Fruit fly (Drosophila melanogaster) whole organism, embryonic: ENCODE measurements around the gene Myo31DF.

ENCODE experiments used
- Aef1 ChIP-seq: fragments of 200-800 bp; sonication (Bioruptor generic); IDR thresholded peaks from 3 replicates; pipeline ENCODE4 v1.3.6; 2022; ENCODE audit warnings: missing biosample characterization, missing genetic modification characterization
- Atf6 ChIP-seq: fragments of 200-800 bp; sonication (Bioruptor generic); IDR thresholded peaks from 2 replicates; pipeline ENCODE4 v1.3.6; 2022; ENCODE audit warnings: missing biosample characterization, missing genetic modification characterization
- CG10267 ChIP-seq: fragments of 200-800 bp; sonication (Bioruptor generic); optimal IDR thresholded peaks from 2 replicates; lab custom pipeline; 2018; ENCODE audit warnings: missing biosample characterization, mild to moderate bottlenecking, missing genetic modification characterization, moderate library complexity
- CG10654 ChIP-seq: fragments of 200-800 bp; sonication (Bioruptor generic); optimal IDR thresholded peaks from 2 replicates; lab custom pipeline; 2016; ENCODE audit warnings: missing biosample characterization, missing genetic modification characterization
- CG11723 ChIP-seq: fragments of 200-800 bp; sonication (Bioruptor generic); optimal IDR thresholded peaks from 2 replicates; lab custom pipeline; 2017; ENCODE audit warnings: missing biosample characterization, mild to moderate bottlenecking, missing genetic modification characterization
- CG12071 ChIP-seq: fragments of 200-800 bp; sonication (Bioruptor generic); optimal IDR thresholded peaks from 3 replicates; lab custom pipeline; 2018; ENCODE audit warnings: missing biosample characterization, mild to moderate bottlenecking, missing genetic modification characterization
- CG14667 ChIP-seq: fragments of 200-800 bp; sonication (Bioruptor generic); IDR thresholded peaks from 2 replicates; pipeline ENCODE4 v1.3.6; 2022; ENCODE audit warnings: missing biosample characterization, missing genetic modification characterization
- CG15073 ChIP-seq: fragments of 200-800 bp; sonication (Bioruptor generic); optimal IDR thresholded peaks from 2 replicates; lab custom pipeline; 2016; ENCODE audit warnings: missing biosample characterization, missing genetic modification characterization
- CG15479 ChIP-seq: fragments of 200-800 bp; sonication (Bioruptor generic); optimal IDR thresholded peaks from 3 replicates; lab custom pipeline; 2019; ENCODE audit warnings: missing biosample characterization, mild to moderate bottlenecking, missing genetic modification characterization, moderate library complexity
- CG15696 ChIP-seq: fragments of 200-800 bp; sonication (Bioruptor generic); optimal IDR thresholded peaks from 2 replicates; lab custom pipeline; 2019; ENCODE audit warnings: missing biosample characterization, mild to moderate bottlenecking, missing genetic modification characterization, moderate library complexity
- CG17359 ChIP-seq: fragments of 200-800 bp; sonication (Bioruptor generic); optimal IDR thresholded peaks from 3 replicates; lab custom pipeline; 2018; ENCODE audit warnings: missing biosample characterization, mild to moderate bottlenecking, missing genetic modification characterization, moderate library complexity
- CG1832 ChIP-seq: fragments of 200-800 bp; sonication (Bioruptor generic); optimal IDR thresholded peaks from 2 replicates; lab custom pipeline; 2017; ENCODE audit warnings: missing biosample characterization, mild to moderate bottlenecking, missing genetic modification characterization, inconsistent platforms
- CG18599 ChIP-seq: fragments of 200-800 bp; sonication (Bioruptor generic); optimal IDR thresholded peaks from 3 replicates; lab custom pipeline; 2017; ENCODE audit warnings: missing biosample characterization, missing genetic modification characterization, mild to moderate bottlenecking, moderate library complexity, missing genetic modification reagents
- CG2120 ChIP-seq: fragments of 200-800 bp; sonication (Bioruptor generic); optimal IDR thresholded peaks from 3 replicates; lab custom pipeline; 2016; ENCODE audit warnings: missing biosample characterization, missing genetic modification characterization
- CG2129 ChIP-seq: fragments of 200-800 bp; sonication (Bioruptor generic); IDR thresholded peaks from 2 replicates; pipeline ENCODE4 v1.3.6; 2022; ENCODE audit warnings: missing biosample characterization, missing genetic modification characterization; ENCODE audit not compliant: partially characterized antibody
- CG2202 ChIP-seq: fragments of 200-800 bp; sonication (Bioruptor generic); optimal IDR thresholded peaks from 2 replicates; lab custom pipeline; 2018; ENCODE audit warnings: missing biosample characterization, mild to moderate bottlenecking, missing genetic modification characterization
- CG2712 ChIP-seq: fragments of 200-800 bp; optimal IDR thresholded peaks from 3 replicates; lab custom pipeline; 2019; ENCODE audit warnings: missing biosample characterization, mild to moderate bottlenecking, missing genetic modification characterization, moderate library complexity
- CG3163 ChIP-seq: fragments of 200-800 bp; sonication (Bioruptor generic); optimal IDR thresholded peaks from 3 replicates; lab custom pipeline; 2016; ENCODE audit warnings: missing biosample characterization, missing genetic modification characterization
- CG3281 ChIP-seq: fragments of 200-800 bp; sonication (Bioruptor generic); optimal IDR thresholded peaks from 3 replicates; lab custom pipeline; 2017; ENCODE audit warnings: missing biosample characterization, mild to moderate bottlenecking, missing genetic modification characterization
- CG8924 ChIP-seq: fragments of 200-800 bp; optimal IDR thresholded peaks from 3 replicates; lab custom pipeline; 2019; ENCODE audit warnings: missing biosample characterization, mild to moderate bottlenecking, missing genetic modification characterization, moderate library complexity
- CG9727 ChIP-seq: fragments of 200-800 bp; sonication (Bioruptor generic); optimal IDR thresholded peaks from 3 replicates; lab custom pipeline; 2017; ENCODE audit warnings: missing biosample characterization, mild to moderate bottlenecking, missing genetic modification characterization
- CG9817 ChIP-seq: fragments of 200-800 bp; sonication (Bioruptor generic); optimal IDR thresholded peaks from 2 replicates; lab custom pipeline; 2018; ENCODE audit warnings: missing biosample characterization, mild to moderate bottlenecking, missing genetic modification characterization, moderate library complexity
- D ChIP-seq, 2 experiments: fragments of 200-800 bp in 1 of 2; fragments of >200 bp in 1 of 2; sonication (Bioruptor generic) in 1 of 2; optimal IDR thresholded peaks; 2 replicates in 1 of 2; 3 replicates in 1 of 2; lab custom pipeline; 2017; ENCODE audit warnings: mild to moderate bottlenecking in 1 of 2, missing biosample characterization in 1 of 2, missing genetic modification characterization in 1 of 2, missing genetic modification reagents in 1 of 2
- Dad ChIP-seq: fragments of 200-800 bp; sonication (Bioruptor generic); optimal IDR thresholded peaks from 3 replicates; lab custom pipeline; 2016; ENCODE audit warnings: missing biosample characterization, missing genetic modification characterization
- Dbx ChIP-seq: fragments of 200-800 bp; sonication (Bioruptor generic); IDR thresholded peaks from 3 replicates; pipeline ENCODE4 v1.3.6; 2022; ENCODE audit warnings: missing biosample characterization, missing genetic modification characterization
- Ets65A ChIP-seq: fragments of 200-800 bp; sonication (Bioruptor generic); peaks from one replicate; lab custom pipeline; 2016; ENCODE audit warnings: missing biosample characterization, missing genetic modification characterization
- HLH54F ChIP-seq: fragments of 200-800 bp; sonication (Bioruptor generic); optimal IDR thresholded peaks from 3 replicates; lab custom pipeline; 2016; ENCODE audit warnings: missing biosample characterization, missing genetic modification characterization
- HmgZ ChIP-seq: fragments of 200-800 bp; sonication (Bioruptor generic); optimal IDR thresholded peaks from 2 replicates; lab custom pipeline; 2018; ENCODE audit warnings: missing biosample characterization, mild to moderate bottlenecking, missing genetic modification characterization
- Mrtf ChIP-seq: fragments of 200-800 bp; sonication (Bioruptor generic); IDR thresholded peaks from 3 replicates; pipeline ENCODE4 v1.3.6; 2022; ENCODE audit warnings: missing biosample characterization, missing genetic modification characterization
- Myb ChIP-seq: fragments of 200-800 bp; sonication (Bioruptor generic); optimal IDR thresholded peaks from 2 replicates; lab custom pipeline; 2016; ENCODE audit warnings: missing biosample characterization, missing genetic modification characterization
- NC2α ChIP-seq: fragments of 200-800 bp; sonication (Bioruptor generic); optimal IDR thresholded peaks from 2 replicates; lab custom pipeline; 2016; ENCODE audit warnings: missing biosample characterization, missing genetic modification characterization
- Six4 ChIP-seq: fragments of 200-800 bp; sonication (Bioruptor generic); optimal IDR thresholded peaks from 2 replicates; lab custom pipeline; 2016; ENCODE audit warnings: missing biosample characterization, missing genetic modification characterization
- ara ChIP-seq: fragments of 200-800 bp; sonication (Bioruptor generic); IDR thresholded peaks from 2 replicates; pipeline ENCODE4 v1.3.6; 2022; ENCODE audit warnings: missing biosample characterization, missing genetic modification characterization
- corto ChIP-seq: fragments of 200-800 bp; sonication (Bioruptor generic); optimal IDR thresholded peaks from 2 replicates; lab custom pipeline; 2016; ENCODE audit warnings: missing biosample characterization, mild to moderate bottlenecking, missing genetic modification characterization, moderate library complexity
- disco-r ChIP-seq: fragments of 200-800 bp; sonication (Bioruptor generic); optimal IDR thresholded peaks from 2 replicates; lab custom pipeline; 2016; ENCODE audit warnings: missing biosample characterization, missing genetic modification characterization
- dmrt11E ChIP-seq: fragments of 200-800 bp; sonication (Bioruptor generic); optimal IDR thresholded peaks from 3 replicates; lab custom pipeline; 2018; ENCODE audit warnings: missing biosample characterization, mild to moderate bottlenecking, missing genetic modification characterization, moderate library complexity
- dmrt99B ChIP-seq: fragments of 200-800 bp; sonication (Bioruptor generic); optimal IDR thresholded peaks from 2 replicates; lab custom pipeline; 2018; ENCODE audit warnings: missing biosample characterization, mild to moderate bottlenecking, missing genetic modification characterization, moderate library complexity
- fru ChIP-seq: fragments of >200 bp; optimal IDR thresholded peaks from 2 replicates; lab custom pipeline; 2017
- ftz-f1 ChIP-seq: fragments of 200-800 bp; sonication (Bioruptor generic); optimal IDR thresholded peaks from 2 replicates; lab custom pipeline; 2016; ENCODE audit warnings: missing biosample characterization, missing genetic modification characterization
- gem ChIP-seq: fragments of 200-800 bp; sonication (Bioruptor generic); optimal IDR thresholded peaks from 2 replicates; lab custom pipeline; 2019; ENCODE audit warnings: missing biosample characterization, mild to moderate bottlenecking, missing genetic modification characterization, moderate library complexity
- gt ChIP-seq: fragments of 200-800 bp; sonication (Bioruptor generic); IDR thresholded peaks from 2 replicates; pipeline ENCODE4 v1.3.6; 2022; ENCODE audit warnings: missing biosample characterization, missing genetic modification characterization
- h ChIP-seq: fragments of >200 bp; optimal IDR thresholded peaks from 2 replicates; lab custom pipeline; 2017
- lbe ChIP-seq: fragments of 200-800 bp; sonication (Bioruptor generic); optimal IDR thresholded peaks from 2 replicates; lab custom pipeline; 2016; ENCODE audit warnings: missing biosample characterization, mild to moderate bottlenecking, missing genetic modification characterization
- lola ChIP-seq, 3 experiments: fragments of >200 bp in 2 of 3; fragments of 200-800 bp in 1 of 3; sonication (Bioruptor generic) in 1 of 3; optimal IDR thresholded peaks; 2 replicates each; lab custom pipeline; 2017 to 2019; ENCODE audit warnings: missing biosample characterization in 3 of 3, missing genetic modification characterization in 3 of 3, mild to moderate bottlenecking in 1 of 3, moderate library complexity in 1 of 3
- maf-S ChIP-seq: fragments of 200-800 bp; sonication (Bioruptor generic); optimal IDR thresholded peaks from 2 replicates; lab custom pipeline; 2016; ENCODE audit warnings: missing biosample characterization, missing genetic modification characterization
- slou ChIP-seq: fragments of 200-800 bp; sonication (Bioruptor generic); optimal IDR thresholded peaks from 3 replicates; lab custom pipeline; 2016; ENCODE audit warnings: missing biosample characterization, missing genetic modification characterization
- tgo ChIP-seq: fragments of 200-800 bp; sonication (Bioruptor generic); IDR thresholded peaks from 3 replicates; pipeline ENCODE4 v1.3.6; 2022; ENCODE audit warnings: missing biosample characterization, missing genetic modification characterization
- trh ChIP-seq: fragments of 200-800 bp; sonication (Bioruptor generic); optimal IDR thresholded peaks from 2 replicates; lab custom pipeline; 2016; ENCODE audit warnings: missing biosample characterization, missing genetic modification characterization
- ttk ChIP-seq: fragments of 200-800 bp; sonication (Bioruptor generic); IDR thresholded peaks from 2 replicates; pipeline ENCODE4 v2.1.2; 2022; ENCODE audit warnings: missing biosample characterization, missing genetic modification characterization
- unpg ChIP-seq: fragments of 200-800 bp; sonication (Bioruptor generic); optimal IDR thresholded peaks from 3 replicates; lab custom pipeline; 2018; ENCODE audit warnings: missing biosample characterization, mild to moderate bottlenecking, missing genetic modification characterization, moderate library complexity

The Myo31DF gene

dm6 chr2L:10522174-10522893 is 15.8 kb upstream of the Myo31DF start (continued):
- TF ChIP-seq Aef1 (GFP tag; lab: Robert Waterston, UW) (peak; percentile 35; the same call in 1 of the 3 replicates), CG2129 (no peak), HmgZ (tag; lab: Kevin White, UChicago) (no peak), CG15696 (peak; percentile 29), tgo (GFP tag; lab: Robert Waterston, UW) (peak; percentile 71; the same call in 2 of the 3 replicates), D (optimal IDR thresholded peaks at IDR 0.05; lab: Kevin White, UChicago) (no peak), D (GFP tag; optimal IDR thresholded peaks at IDR 0.05; lab: Kevin White, UChicago) (peak; percentile 38), NC2α (GFP tag; lab: Kevin White, UChicago) (no peak), HLH54F (GFP tag; lab: Kevin White, UChicago) (no peak), Dad (no peak), ara (GFP tag; lab: Robert Waterston, UW) (peak; percentile 61), ftz-f1 (no peak), CG14667 (GFP tag; lab: Robert Waterston, UW) (peak; percentile 38; the same call in 1 of the 2 replicates), fru (lab: Kevin White, UChicago) (no peak), CG17359 (tag; lab: Kevin White, UChicago) (peak; percentile 49), CG3163 (GFP tag; lab: Kevin White, UChicago) (no peak), gem (tag; lab: Kevin White, UChicago) (peak; percentile 81), CG2712 (peak; percentile 64), dmrt99B (tag; lab: Kevin White, UChicago) (peak; percentile 74), Mrtf (GFP tag; lab: Robert Waterston, UW) (0 out of 3 replicates have a peak, but pooled peaks have one; percentile 59), Atf6 (peak; percentile 60; the same call in 1 of the 2 replicates), slou (GFP tag; lab: Kevin White, UChicago) (peak; percentile 15), lola (GFP tag; optimal IDR thresholded peaks at IDR 0.05; lab: Kevin White, UChicago) (no peak), Dbx (GFP tag; lab: Robert Waterston, UW) (0 out of 3 replicates have a peak, but pooled peaks have one; percentile 43), CG2202 (tag; lab: Kevin White, UChicago) (no peak), CG1832 (GFP tag; lab: Kevin White, UChicago) (no peak), Six4 (GFP tag; lab: Kevin White, UChicago) (no peak), trh (GFP tag; lab: Kevin White, UChicago) (peak; percentile 27), CG2120 (GFP tag; lab: Kevin White, UChicago) (peak; percentile 51), lbe (GFP tag; lab: Kevin White, UChicago) (no peak), ttk (GFP tag; lab: Robert Waterston, UW) (peak; percentile 68), CG12071 (GFP tag; lab: Kevin White, UChicago) (no peak), maf-S (GFP tag; lab: Kevin White, UChicago) (no peak), CG9727 (GFP tag; lab: Kevin White, UChicago) (peak; percentile 77), CG10267 (tag; lab: Kevin White, UChicago) (peak; percentile 18), disco-r (no peak), Myb (GFP tag; lab: Kevin White, UChicago) (no peak), CG11723 (GFP tag; lab: Kevin White, UChicago) (peak; percentile 35), unpg (peak; percentile 33), CG15073 (no peak), CG8924 (tag; lab: Kevin White, UChicago) (peak; percentile 64), Ets65A (peak; percentile 66), CG10654 (GFP tag; lab: Kevin White, UChicago) (peak; percentile 17), CG18599 (GFP tag; lab: Kevin White, UChicago) (peak; percentile 74), dmrt11E (tag; lab: Kevin White, UChicago) (no peak), h (no peak), CG3281 (GFP tag; lab: Kevin White, UChicago) (peak; percentile 67), gt (GFP tag; lab: Robert Waterston, UW) (no peak), CG9817 (peak; percentile 34), CG15479 (GFP tag; lab: Kevin White, UChicago) (no peak), corto (GFP tag; lab: Kevin White, UChicago) (no peak)
